Worm (Caenorhabditis elegans) whole organism, L1 larva: ENCODE data around the gene K03H1.9.

Experiments used
- F16B12.6 ChIP-seq: fragments of 150-350 bp; optimal IDR thresholded peaks from 2 replicates; lab custom pipeline; 2014; ENCODE audit warnings: missing biosample characterization, missing genetic modification characterization
- alr-1 ChIP-seq: fragments of 200-800 bp; sonication (Bioruptor generic); optimal IDR thresholded peaks from 2 replicates; lab custom pipeline; 2018; ENCODE audit warnings: borderline replicate concordance, mild to moderate bottlenecking, missing genetic modification characterization, missing compliant biosample characterization
- ceh-8 ChIP-seq: fragments of 200-800 bp; sonication (Bioruptor generic); optimal IDR thresholded peaks from 2 replicates; lab custom pipeline; 2018; ENCODE audit warnings: mild to moderate bottlenecking, missing genetic modification characterization, moderate library complexity, missing compliant biosample characterization
- ces-1 ChIP-seq: fragments of 150-350 bp; optimal IDR thresholded peaks from 2 replicates; lab custom pipeline; 2014; ENCODE audit warnings: missing biosample characterization, missing genetic modification reagents, missing genetic modification characterization
- dsc-1 ChIP-seq: sonication (generic microtip); optimal IDR thresholded peaks from 2 replicates; lab custom pipeline; 2016; ENCODE audit warnings: mild to moderate bottlenecking, missing genetic modification characterization, missing compliant biosample characterization
- efl-1 ChIP-seq, 4 experiments: fragments of 150-350 bp; optimal IDR thresholded peaks in 3 of 4; peaks in 1 of 4; 1 replicate in 1 of 4; 2 replicates in 3 of 4; lab custom pipeline; 2014; ENCODE audit warnings: missing biosample characterization in 2 of 4, missing genetic modification characterization in 2 of 4, missing genetic modification reagents in 2 of 4
- efl-3 ChIP-seq: fragments of 200-800 bp; sonication (Bioruptor generic); optimal IDR thresholded peaks from 2 replicates; lab custom pipeline; 2018; ENCODE audit warnings: mild to moderate bottlenecking, missing genetic modification characterization, missing compliant biosample characterization
- elt-2 ChIP-seq: sonication (generic microtip); optimal IDR thresholded peaks from 2 replicates; lab custom pipeline; 2016; ENCODE audit warnings: missing genetic modification characterization, mild to moderate bottlenecking, inconsistent platforms, missing compliant biosample characterization, missing genetic modification reagents
- fkh-10 ChIP-seq: sonication (generic microtip); optimal IDR thresholded peaks from 2 replicates; lab custom pipeline; 2017; ENCODE audit warnings: missing biosample characterization, missing genetic modification reagents, missing genetic modification characterization
- hlh-17 ChIP-seq: fragments of 200-800 bp; sonication (Bioruptor generic); optimal IDR thresholded peaks from 2 replicates; lab custom pipeline; 2018; ENCODE audit warnings: missing genetic modification characterization, mild to moderate bottlenecking, missing compliant biosample characterization, moderate library complexity, borderline replicate concordance
- lin-14 ChIP-seq: fragments of 200-800 bp; sonication (Bioruptor generic); optimal IDR thresholded peaks from 2 replicates; lab custom pipeline; 2018; ENCODE audit warnings: mild to moderate bottlenecking, missing genetic modification characterization, moderate library complexity, missing compliant biosample characterization
- lin-35 ChIP-seq, 2 experiments: fragments of 150-350 bp; optimal IDR thresholded peaks; 2 replicates each; lab custom pipeline; 2014; ENCODE audit warnings: missing biosample characterization in 2 of 2, missing genetic modification characterization in 2 of 2, missing genetic modification reagents in 2 of 2
- lir-3 ChIP-seq: sonication (generic microtip); optimal IDR thresholded peaks from 2 replicates; lab custom pipeline; 2016; ENCODE audit warnings: mild to moderate bottlenecking, missing genetic modification characterization, moderate library complexity, missing compliant biosample characterization; ENCODE audit not compliant: poor library complexity
- lsy-2 ChIP-seq, 2 experiments: fragments of 150-350 bp; optimal IDR thresholded peaks; 2 replicates each; lab custom pipeline; 2014; ENCODE audit warnings: missing biosample characterization in 2 of 2, missing genetic modification characterization in 2 of 2
- mab-9 ChIP-seq: fragments of 200-800 bp; sonication (Bioruptor generic); IDR thresholded peaks from 2 replicates; pipeline ENCODE4 v1.3.6; 2022; ENCODE audit warnings: missing genetic modification reagents, missing genetic modification characterization, missing compliant biosample characterization
- nhr-12 ChIP-seq: sonication (generic microtip); optimal IDR thresholded peaks from 2 replicates; lab custom pipeline; 2017; ENCODE audit warnings: missing biosample characterization, missing genetic modification characterization
- nhr-19 ChIP-seq: fragments of 200-800 bp; sonication (Bioruptor generic); conservative IDR thresholded peaks from 2 replicates; pipeline ENCODE4 v1.3.6; 2022; ENCODE audit warnings: missing genetic modification characterization, missing compliant biosample characterization
- nhr-237 ChIP-seq: fragments of 150-350 bp; optimal IDR thresholded peaks from 2 replicates; lab custom pipeline; 2014; ENCODE audit warnings: missing biosample characterization, missing genetic modification characterization
- nhr-28 ChIP-seq: fragments of 150-350 bp; optimal IDR thresholded peaks from 2 replicates; lab custom pipeline; 2014; ENCODE audit warnings: missing biosample characterization, missing genetic modification characterization
- nhr-47 ChIP-seq: sonication (generic microtip); optimal IDR thresholded peaks from 2 replicates; lab custom pipeline; 2016; ENCODE audit warnings: mild to moderate bottlenecking, missing genetic modification characterization, moderate library complexity, missing compliant biosample characterization
- nhr-71 ChIP-seq: sonication (generic microtip); optimal IDR thresholded peaks from 2 replicates; lab custom pipeline; 2016; ENCODE audit warnings: mild to moderate bottlenecking, missing genetic modification characterization, moderate library complexity, missing compliant biosample characterization
- nhr-76 ChIP-seq: sonication (generic microtip); optimal IDR thresholded peaks from 2 replicates; lab custom pipeline; 2017; ENCODE audit warnings: missing biosample characterization, missing genetic modification characterization
- nhr-85 ChIP-seq: sonication (generic microtip); peaks from one replicate; lab custom pipeline; 2016; ENCODE audit warnings: missing genetic modification characterization, inconsistent platforms, missing compliant biosample characterization
- pax-3 ChIP-seq: fragments of 200-800 bp; sonication (Bioruptor generic); optimal IDR thresholded peaks from 2 replicates; lab custom pipeline; 2018; ENCODE audit warnings: mild to moderate bottlenecking, missing genetic modification characterization, moderate library complexity, missing compliant biosample characterization
- rnt-1 ChIP-seq: sonication (generic microtip); optimal IDR thresholded peaks from 2 replicates; lab custom pipeline; 2016; ENCODE audit warnings: mild to moderate bottlenecking, missing genetic modification characterization, moderate library complexity, missing compliant biosample characterization
- sptf-1 ChIP-seq: fragments of 150-350 bp; optimal IDR thresholded peaks from 2 replicates; lab custom pipeline; 2014; ENCODE audit warnings: missing biosample characterization, missing genetic modification characterization
- sup-37 ChIP-seq: fragments of 200-800 bp; sonication (Bioruptor generic); optimal IDR thresholded peaks from 2 replicates; lab custom pipeline; 2018; ENCODE audit warnings: mild to moderate bottlenecking, missing genetic modification characterization, missing compliant biosample characterization
- swsn-7 ChIP-seq: sonication (generic microtip); optimal IDR thresholded peaks from 2 replicates; lab custom pipeline; 2016; ENCODE audit warnings: missing genetic modification characterization, missing compliant biosample characterization
- tbx-2 ChIP-seq: sonication (generic microtip); optimal IDR thresholded peaks from 2 replicates; lab custom pipeline; 2016; ENCODE audit warnings: missing genetic modification characterization, missing compliant biosample characterization
- tlp-1 ChIP-seq: fragments of 150-350 bp; optimal IDR thresholded peaks from 2 replicates; lab custom pipeline; 2014; ENCODE audit warnings: missing biosample characterization, missing genetic modification characterization
- vab-15 ChIP-seq: sonication (generic microtip); optimal IDR thresholded peaks from 2 replicates; lab custom pipeline; 2017; ENCODE audit warnings: missing genotype, mild to moderate bottlenecking, missing genetic modification characterization, missing compliant biosample characterization
- xbp-1 ChIP-seq: sonication (generic microtip); optimal IDR thresholded peaks from 2 replicates; lab custom pipeline; 2016; ENCODE audit warnings: missing genetic modification characterization, missing compliant biosample characterization
- zag-1 ChIP-seq: fragments of 150-350 bp; optimal IDR thresholded peaks from 2 replicates; lab custom pipeline; 2014; ENCODE audit warnings: missing biosample characterization, missing genetic modification characterization

Gene K03H1.9

ce11 chrIII:9907574-9907973 lies 33.7 kb downstream of the K03H1.9 start (continued):
- no peak for TF ChIP-seq nhr-47
- TF ChIP-seq ceh-8 (GFP tag; lab: Kevin White, UChicago): no peak
- TF ChIP-seq F16B12.6 (tag; lab: Kevin White, UChicago): no peak
- TF ChIP-seq nhr-76 (tag; lab: Kevin White, UChicago): no peak
- TF ChIP-seq mab-9 (GFP tag; lab: Robert Waterston, UW): no peak
- TF ChIP-seq xbp-1 (tag; lab: Kevin White, UChicago): no peak
- no peak for TF ChIP-seq alr-1 (tag; lab: Kevin White, UChicago)
- TF ChIP-seq nhr-19 (GFP tag; lab: Robert Waterston, UW): no peak
- no peak for TF ChIP-seq ces-1 (GFP tag; lab: Kevin White, UChicago)
- TF ChIP-seq nhr-12 (tag; lab: Kevin White, UChicago): no peak
- TF ChIP-seq pax-3 (tag; lab: Kevin White, UChicago): no peak
- TF ChIP-seq lin-14 (GFP tag; lab: Kevin White, UChicago): peak; percentile 58
- no peak for TF ChIP-seq lir-3
- TF ChIP-seq dsc-1: no peak

DNA sequence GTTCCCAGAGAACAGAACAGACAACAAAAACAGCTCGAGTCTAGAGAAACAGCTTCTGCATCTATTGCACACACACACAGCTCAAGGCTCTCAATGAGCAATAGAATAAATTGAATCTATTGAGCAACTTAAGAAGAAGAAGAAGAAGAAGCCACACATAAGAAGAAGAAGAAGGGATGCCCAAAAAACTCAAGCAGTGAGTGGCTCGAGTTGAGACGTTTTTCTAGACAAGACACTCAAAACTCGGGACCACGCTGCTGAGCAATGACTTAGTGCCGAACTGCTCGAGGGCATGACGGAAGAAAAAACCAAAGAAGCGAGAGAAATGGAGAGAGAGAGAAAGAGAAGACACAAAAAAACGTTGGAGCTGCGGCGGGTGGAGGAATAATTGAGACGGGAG lies 36.0 kb downstream of the K03H1.9 start:
- TF ChIP-seq tlp-1 (no peak), hlh-17 (GFP tag; lab: Kevin White, UChicago) (no peak), efl-1 (optimal IDR thresholded peaks at IDR 0.05; lab: Kevin White, UChicago) (peak in 1 of 2 experiments; percentile 1), efl-1 (GFP tag; optimal IDR thresholded peaks at IDR 0.05 in 1 of 2; lab: Kevin White, UChicago) (peak in 1 of 2 experiments; percentile 80), rnt-1 (tag; lab: Kevin White, UChicago) (peak; percentile 34), vab-15 (no peak), nhr-28 (tag; lab: Kevin White, UChicago) (no peak), tbx-2 (no peak), sptf-1 (tag; lab: Kevin White, UChicago) (no peak), sup-37 (GFP tag; lab: Kevin White, UChicago) (no peak), nhr-237 (tag; lab: Kevin White, UChicago) (no peak), ces-1 (GFP tag; lab: Kevin White, UChicago) (peak; percentile 74), nhr-71 (tag; lab: Kevin White, UChicago) (peak; percentile 16), lsy-2 (tag; optimal IDR thresholded peaks at IDR 0.05; lab: Kevin White, UChicago) (peak; percentile 8 to 27), lin-14 (GFP tag; lab: Kevin White, UChicago) (peak; percentile 89), swsn-7 (tag; lab: Kevin White, UChicago) (peak; percentile 20), lin-35 (GFP tag; optimal IDR thresholded peaks at IDR 0.05; lab: Kevin White, UChicago) (peak in 1 of 2 experiments; percentile 13), fkh-10 (GFP tag; lab: Kevin White, UChicago) (peak; percentile 65)
- TF ChIP-seq, all 84 proteins: peak for 9

DNA sequence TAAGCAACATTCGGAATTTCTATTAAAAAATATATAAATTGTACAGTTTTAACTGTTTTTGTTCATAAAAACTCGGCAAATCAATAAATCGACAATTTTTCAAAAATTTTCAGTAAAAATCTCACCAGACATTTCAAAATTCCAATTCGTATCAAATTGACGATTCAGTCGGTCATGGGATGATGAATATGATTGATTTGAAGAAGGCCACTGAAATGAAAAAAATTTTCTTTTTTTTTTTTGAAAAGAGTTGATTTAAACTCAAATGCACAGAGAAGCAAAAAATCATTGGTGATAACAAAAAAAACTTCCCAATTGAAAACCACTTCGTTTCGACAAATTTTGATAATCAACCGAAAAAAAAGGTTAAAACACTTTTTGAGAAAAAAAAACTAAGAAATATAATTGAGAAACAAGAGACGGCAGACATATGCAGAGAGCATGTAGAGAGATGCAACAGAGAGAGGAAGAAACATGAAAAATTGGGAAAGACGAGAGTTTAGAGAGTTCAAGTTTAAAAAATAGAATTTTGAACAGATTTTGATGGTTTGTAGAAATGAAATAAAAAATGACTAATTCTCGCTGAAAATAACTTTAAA lies 37.5 kb downstream of the K03H1.9 start:
- TF ChIP-seq elt-2 (tag; lab: Kevin White, UChicago) (peak; percentile 52), lin-14 (GFP tag; lab: Kevin White, UChicago) (peak; percentile 21), nhr-85 (tag; lab: Kevin White, UChicago) (peak; percentile 18), zag-1 (tag; lab: Kevin White, UChicago) (no peak)
- TF ChIP-seq, all 84 proteins: peak for 3

- TF ChIP-seq efl-3: no peak
- TF ChIP-seq efl-1 (optimal IDR thresholded peaks at IDR 0.05; lab: Kevin White, UChicago): no peak
- TF ChIP-seq efl-1 (GFP tag; optimal IDR thresholded peaks at IDR 0.05 in 1 of 2; lab: Kevin White, UChicago): peak in 1 of 2 experiments; percentile 82
These were observed 41.6 kb downstream of the K03H1.9 start for ce11 chrIII:9899720-9900119.
